Worm (Caenorhabditis elegans) whole organism, young adult: ENCODE data around the gene npr-17.

Experiments
- B0035.1 ChIP-seq: sonication (generic microtip); optimal IDR thresholded peaks from 2 replicates; lab custom pipeline; 2016; ENCODE audit warnings: missing genetic modification characterization, mild to moderate bottlenecking, missing compliant biosample characterization, missing genotype, missing genetic modification reagents
- B0336.3 ChIP-seq: fragments of 200-800 bp; sonication (Bioruptor generic); IDR thresholded peaks from 2 replicates; pipeline ENCODE4 v1.3.6; 2022; ENCODE audit warnings: missing genetic modification characterization, missing compliant biosample characterization
- C06A6.2 ChIP-seq: fragments of 200-800 bp; sonication (Bioruptor generic); conservative IDR thresholded peaks from 2 replicates; pipeline ENCODE4 v1.3.6; 2022; ENCODE audit warnings: missing genetic modification characterization, missing compliant biosample characterization
- C17E4.6 ChIP-seq: fragments of 200-800 bp; sonication (Bioruptor generic); IDR thresholded peaks from 2 replicates; pipeline ENCODE4 v1.3.6; 2022; ENCODE audit warnings: missing genetic modification reagents, missing genetic modification characterization, missing compliant biosample characterization
- D2030.7 ChIP-seq: fragments of 200-800 bp; sonication (Bioruptor generic); IDR thresholded peaks from 2 replicates; pipeline ENCODE4 v1.3.6; 2022; ENCODE audit warnings: missing genetic modification reagents, missing genetic modification characterization, missing compliant biosample characterization
- F33H1.4 ChIP-seq: fragments of 200-800 bp; sonication (Bioruptor generic); IDR thresholded peaks from 2 replicates; pipeline ENCODE4 v1.3.6; 2022; ENCODE audit warnings: missing genetic modification reagents, missing genetic modification characterization, missing compliant biosample characterization
- Y56A3A.18 ChIP-seq: fragments of 200-800 bp; sonication (Bioruptor generic); IDR thresholded peaks from 2 replicates; pipeline ENCODE4 v1.3.6; 2022; ENCODE audit warnings: missing genetic modification reagents, missing genetic modification characterization, missing compliant biosample characterization
- Y79H2A.3 ChIP-seq: fragments of 200-800 bp; sonication (Bioruptor generic); conservative IDR thresholded peaks from 2 replicates; pipeline ENCODE4 v1.3.6; 2022; ENCODE audit warnings: missing genetic modification reagents, missing genetic modification characterization, missing compliant biosample characterization
- ama-1 ChIP-seq, 3 experiments: fragments of 150-350 bp in 1 of 3; sonication (generic microtip) in 2 of 3; optimal IDR thresholded peaks; 2 replicates each; lab custom pipeline; 2014 to 2018; ENCODE audit warnings: missing biosample characterization in 2 of 3, missing genetic modification characterization in 2 of 3, missing genetic modification reagents in 2 of 3
- aptf-3 ChIP-seq: fragments of 200-800 bp; sonication (Bioruptor generic); IDR thresholded peaks from 2 replicates; pipeline ENCODE4 v1.3.6; 2022; ENCODE audit warnings: missing genetic modification characterization, missing compliant biosample characterization
- attf-5 ChIP-seq: fragments of 200-800 bp; sonication (Bioruptor generic); optimal IDR thresholded peaks from 2 replicates; lab custom pipeline; 2018; ENCODE audit warnings: mild to moderate bottlenecking, missing genetic modification characterization, missing compliant biosample characterization
- attf-6 ChIP-seq: fragments of 200-800 bp; sonication (Bioruptor generic); IDR thresholded peaks from 2 replicates; pipeline ENCODE4 v1.3.6; 2022; ENCODE audit warnings: missing genetic modification reagents, missing genetic modification characterization, missing compliant biosample characterization
- bed-2 ChIP-seq: fragments of 200-800 bp; sonication (Bioruptor generic); IDR thresholded peaks from 2 replicates; pipeline ENCODE4 v1.3.6; 2022; ENCODE audit warnings: missing genetic modification reagents, missing genetic modification characterization, missing compliant biosample characterization
- ccch-3 ChIP-seq: fragments of 200-800 bp; sonication (Bioruptor generic); optimal IDR thresholded peaks from 2 replicates; lab custom pipeline; 2018; ENCODE audit warnings: mild to moderate bottlenecking, missing genetic modification characterization, missing compliant biosample characterization
- cebp-1 ChIP-seq, 2 experiments: fragments of 200-800 bp in 1 of 2; sonication (Bioruptor generic) in 1 of 2; sonication (generic microtip) in 1 of 2; IDR thresholded peaks in 1 of 2; optimal IDR thresholded peaks in 1 of 2; 2 replicates each; pipeline versions ENCODE4 v1.3.6 to Lab custom; 2017 to 2022; ENCODE audit warnings: missing compliant biosample characterization in 2 of 2, missing genetic modification characterization in 2 of 2, mild to moderate bottlenecking in 1 of 2, missing genetic modification reagents in 1 of 2, moderate library complexity in 1 of 2
- ceh-91 ChIP-seq: fragments of 200-800 bp; sonication (Bioruptor generic); IDR thresholded peaks from 2 replicates; pipeline ENCODE4 v1.3.6; 2022; ENCODE audit warnings: missing genetic modification reagents, missing genetic modification characterization, missing compliant biosample characterization
- chd-7 ChIP-seq: sonication (generic microtip); optimal IDR thresholded peaks from 2 replicates; lab custom pipeline; 2016; ENCODE audit warnings: mild to moderate bottlenecking, missing genetic modification characterization, moderate library complexity, missing compliant biosample characterization
- egl-18 ChIP-seq: fragments of 200-800 bp; sonication (Bioruptor generic); IDR thresholded peaks from 2 replicates; pipeline ENCODE4 v1.3.6; 2022; ENCODE audit warnings: missing genetic modification reagents, missing genetic modification characterization, missing compliant biosample characterization
- egl-44 ChIP-seq: fragments of 200-800 bp; sonication (Bioruptor generic); IDR thresholded peaks from 2 replicates; pipeline ENCODE4 v1.3.6; 2022; ENCODE audit warnings: missing genetic modification reagents, missing genetic modification characterization, missing compliant biosample characterization
- egrh-3 ChIP-seq: fragments of 200-800 bp; sonication (Bioruptor generic); IDR thresholded peaks from 2 replicates; pipeline ENCODE4 v1.3.6; 2022; ENCODE audit warnings: missing genetic modification reagents, missing genetic modification characterization, missing compliant biosample characterization
- ets-4 ChIP-seq: fragments of 200-800 bp; sonication (Bioruptor generic); optimal IDR thresholded peaks from 2 replicates; lab custom pipeline; 2018; ENCODE audit warnings: mild to moderate bottlenecking, missing genetic modification characterization, missing compliant biosample characterization
- hmg-1.2 ChIP-seq: fragments of 200-800 bp; sonication (Bioruptor generic); IDR thresholded peaks from 2 replicates; pipeline ENCODE4 v1.3.6; 2022; ENCODE audit warnings: missing genetic modification reagents, missing genetic modification characterization, missing compliant biosample characterization
- hrde-1 ChIP-seq: sonication (generic microtip); optimal IDR thresholded peaks from 2 replicates; lab custom pipeline; 2016; ENCODE audit warnings: missing genetic modification characterization, mild to moderate bottlenecking, missing compliant biosample characterization, moderate library complexity, missing genotype, missing genetic modification reagents, borderline replicate concordance
- hsf-1 ChIP-seq: fragments of 200-800 bp; sonication (Bioruptor generic); IDR thresholded peaks from 2 replicates; pipeline ENCODE4 v1.3.6; 2022; ENCODE audit warnings: missing genetic modification reagents, missing genetic modification characterization, missing compliant biosample characterization
- let-526 ChIP-seq: fragments of 200-800 bp; sonication (Bioruptor generic); IDR thresholded peaks from 2 replicates; pipeline ENCODE4 v1.3.6; 2022; ENCODE audit warnings: missing genetic modification reagents, missing genetic modification characterization, missing compliant biosample characterization
- lin-26 ChIP-seq: fragments of 200-800 bp; sonication (Bioruptor generic); IDR thresholded peaks from 2 replicates; pipeline ENCODE4 v1.3.6; 2022; ENCODE audit warnings: missing genetic modification reagents, missing genetic modification characterization, missing compliant biosample characterization
- lsl-1 ChIP-seq: fragments of 200-800 bp; sonication (Bioruptor generic); optimal IDR thresholded peaks from 2 replicates; lab custom pipeline; 2018; ENCODE audit warnings: mild to moderate bottlenecking, missing genetic modification characterization, moderate library complexity, missing compliant biosample characterization
- madf-3 ChIP-seq: fragments of 200-800 bp; sonication (Bioruptor generic); IDR thresholded peaks from 2 replicates; pipeline ENCODE4 v1.3.6; 2022; ENCODE audit warnings: missing genetic modification reagents, missing genetic modification characterization, missing compliant biosample characterization
- madf-6 ChIP-seq: fragments of 200-800 bp; sonication (Bioruptor generic); IDR thresholded peaks from 2 replicates; pipeline ENCODE4 v1.3.6; 2022; ENCODE audit warnings: missing genetic modification reagents, missing genetic modification characterization, missing compliant biosample characterization
- mcd-1 ChIP-seq: fragments of 200-800 bp; sonication (Bioruptor generic); IDR thresholded peaks from 2 replicates; pipeline ENCODE4 v1.3.6; 2022; ENCODE audit warnings: missing genetic modification reagents, missing genetic modification characterization, missing compliant biosample characterization
- mes-4 ChIP-seq: sonication (generic microtip); optimal IDR thresholded peaks from 2 replicates; lab custom pipeline; 2016; ENCODE audit warnings: missing genotype, missing genetic modification characterization, missing compliant biosample characterization
- nfyb-1 ChIP-seq: fragments of 200-800 bp; sonication (Bioruptor generic); IDR thresholded peaks from 2 replicates; pipeline ENCODE4 v1.3.6; 2022; ENCODE audit warnings: missing genetic modification reagents, missing genetic modification characterization, missing compliant biosample characterization
- nhr-80 ChIP-seq: sonication (generic microtip); optimal IDR thresholded peaks from 2 replicates; lab custom pipeline; 2016; ENCODE audit warnings: missing genetic modification characterization, missing compliant biosample characterization
- nhr-90 ChIP-seq: sonication (generic microtip); optimal IDR thresholded peaks from 2 replicates; lab custom pipeline; 2016; ENCODE audit warnings: missing genotype, mild to moderate bottlenecking, missing genetic modification characterization, missing compliant biosample characterization
- pha-4 ChIP-seq: fragments of 150-350 bp; sonication (generic microtip); optimal IDR thresholded peaks from 2 replicates; lab custom pipeline; 2014; ENCODE audit warnings: missing biosample characterization, missing genetic modification reagents, missing genetic modification characterization
- rcor-1 ChIP-seq: fragments of 200-800 bp; sonication (Bioruptor generic); IDR thresholded peaks from 2 replicates; pipeline ENCODE4 v1.3.6; 2022; ENCODE audit warnings: missing genetic modification reagents, missing genetic modification characterization, missing compliant biosample characterization
- repo-1 ChIP-seq: sonication (generic microtip); optimal IDR thresholded peaks from 2 replicates; lab custom pipeline; 2017; ENCODE audit warnings: mild to moderate bottlenecking, missing genetic modification characterization, missing compliant biosample characterization
- sdz-38 ChIP-seq: sonication (generic microtip); optimal IDR thresholded peaks from 2 replicates; lab custom pipeline; 2016; ENCODE audit warnings: missing genotype, missing genetic modification characterization, missing compliant biosample characterization
- snpc-3.4 ChIP-seq: sonication (generic microtip); optimal IDR thresholded peaks from 2 replicates; lab custom pipeline; 2017; ENCODE audit warnings: missing genetic modification characterization, mild to moderate bottlenecking, missing compliant biosample characterization, antibody characterized with exemption, moderate library complexity, missing genotype, missing genetic modification reagents
- tlf-1 ChIP-seq: fragments of 200-800 bp; sonication (Bioruptor generic); optimal IDR thresholded peaks from 2 replicates; lab custom pipeline; 2018; ENCODE audit warnings: mild to moderate bottlenecking, missing genetic modification characterization, missing compliant biosample characterization
- unc-130 ChIP-seq: sonication (generic microtip); optimal IDR thresholded peaks from 2 replicates; lab custom pipeline; 2016; ENCODE audit warnings: missing genetic modification reagents, missing genetic modification characterization, missing compliant biosample characterization
- unc-62 ChIP-seq: fragments of 150-350 bp; optimal IDR thresholded peaks from 2 replicates; lab custom pipeline; 2014; ENCODE audit warnings: missing biosample characterization, missing genetic modification reagents, missing genetic modification characterization
- zim-3 ChIP-seq: sonication (generic microtip); optimal IDR thresholded peaks from 2 replicates; lab custom pipeline; 2017; ENCODE audit warnings: mild to moderate bottlenecking, missing genetic modification characterization, moderate library complexity, missing compliant biosample characterization

Gene npr-17

DNA sequence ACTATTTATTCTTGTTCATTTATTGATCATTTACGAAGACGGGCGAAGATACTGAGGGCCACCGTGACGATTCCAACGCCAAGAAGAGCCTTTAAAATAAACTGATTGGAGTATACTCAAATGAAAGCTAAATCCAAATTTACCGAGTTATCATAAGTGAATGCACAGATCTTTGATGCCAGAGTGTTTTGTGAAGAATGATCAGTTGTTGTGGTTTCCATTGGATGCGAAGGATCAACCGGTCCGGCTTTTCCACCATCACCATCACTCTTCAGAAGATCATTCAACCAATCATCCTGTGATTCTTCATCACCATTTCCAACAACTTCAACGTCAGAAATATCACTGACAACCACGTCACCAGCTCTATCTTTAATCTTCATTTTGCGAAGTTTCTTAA lies 19.0 kb downstream of the npr-17 start (continued):
- peak; percentile 10 for TF ChIP-seq snpc-3.4
- no peak for TF ChIP-seq aptf-3 (GFP tag; lab: Robert Waterston, UW)
- 0 out of 2 replicates have a peak, but pooled peaks have one; percentile 4 for TF ChIP-seq madf-3 (GFP tag; lab: Robert Waterston, UW)
- TF ChIP-seq hrde-1: peak; percentile 90
- no peak for TF ChIP-seq mes-4 (tag; lab: Kevin White, UChicago)
- TF ChIP-seq hsf-1 (GFP tag; lab: Robert Waterston, UW): 0 out of 2 replicates have a peak, but pooled peaks have one; percentile 32
- TF ChIP-seq rcor-1 (GFP tag; lab: Robert Waterston, UW): no peak
- no peak for TF ChIP-seq egl-44 (GFP tag; lab: Robert Waterston, UW)
- TF ChIP-seq chd-7 (tag; lab: Kevin White, UChicago): peak; percentile 61
- no peak for TF ChIP-seq F33H1.4 (GFP tag; lab: Robert Waterston, UW)
- TF ChIP-seq unc-62: no peak
- TF ChIP-seq ccch-3 (GFP tag; lab: Kevin White, UChicago): no peak
- 0 out of 2 replicates have a peak, but pooled peaks have one; percentile 9 for TF ChIP-seq attf-6 (GFP tag; lab: Robert Waterston, UW)
- TF ChIP-seq unc-130 (GFP tag; lab: Kevin White, UChicago): peak; percentile 6
- no peak for TF ChIP-seq egl-18 (GFP tag; lab: Robert Waterston, UW)
- TF ChIP-seq ceh-91 (GFP tag; lab: Robert Waterston, UW): no peak
- TF ChIP-seq madf-6: peak; percentile 56; the same call in 1 of the 2 replicates
- peak; percentile 27 for TF ChIP-seq tlf-1 (GFP tag; lab: Kevin White, UChicago)
- TF ChIP-seq Y56A3A.18 (GFP tag; lab: Robert Waterston, UW): peak; percentile 29; the same call in 1 of the 2 replicates
- TF ChIP-seq Y79H2A.3 (GFP tag; lab: Robert Waterston, UW): 0 out of 2 replicates have a peak, but pooled peaks have one; percentile 20
- peak; percentile 27 for TF ChIP-seq B0035.1
- TF ChIP-seq C17E4.6: 0 out of 2 replicates have a peak, but pooled peaks have one; percentile 32
- TF ChIP-seq B0336.3 (GFP tag; lab: Robert Waterston, UW): no peak
- 0 out of 2 replicates have a peak, but pooled peaks have one; percentile 36 for TF ChIP-seq lin-26
- TF ChIP-seq repo-1: peak; percentile 87
- TF ChIP-seq ama-1 (optimal IDR thresholded peaks at IDR 0.05; lab: Kevin White, UChicago): peak; percentile 5
- TF ChIP-seq ama-1 (GFP tag; optimal IDR thresholded peaks at IDR 0.05; lab: Kevin White, UChicago): no peak
- peak; percentile 12; the same call in 1 of the 2 replicates for TF ChIP-seq hmg-1.2 (GFP tag; lab: Robert Waterston, UW)
- TF ChIP-seq nfyb-1 (GFP tag; lab: Robert Waterston, UW): peak; percentile 63
- TF ChIP-seq sdz-38: no peak
- peak; percentile 20 for TF ChIP-seq zim-3

- TF ChIP-seq D2030.7 (GFP tag; lab: Robert Waterston, UW) (no peak), egrh-3 (GFP tag; lab: Robert Waterston, UW) (no peak), nfyb-1 (GFP tag; lab: Robert Waterston, UW) (peak; percentile 40; the same call in 1 of the 2 replicates), lsl-1 (GFP tag; lab: Kevin White, UChicago) (peak; percentile 6), pha-4 (peak; percentile 65), C06A6.2 (GFP tag; lab: Robert Waterston, UW) (no peak), tlf-1 (GFP tag; lab: Kevin White, UChicago) (peak; percentile 10), let-526 (GFP tag; lab: Robert Waterston, UW) (no peak), nhr-80 (peak; percentile 26), snpc-3.4 (no peak), bed-2 (GFP tag; lab: Robert Waterston, UW) (no peak), Y56A3A.18 (GFP tag; lab: Robert Waterston, UW) (no peak), ets-4 (GFP tag; lab: Kevin White, UChicago) (peak; percentile 61), attf-5 (GFP tag; lab: Kevin White, UChicago) (peak; percentile 26), B0336.3 (GFP tag; lab: Robert Waterston, UW) (peak; percentile 24; the same call in 1 of the 2 replicates), mcd-1 (peak; percentile 15; the same call in 1 of the 2 replicates), nhr-90 (tag; lab: Kevin White, UChicago) (no peak), unc-62 (peak; percentile 3), cebp-1 (GFP tag; IDR thresholded peaks at IDR 0.05; lab: Robert Waterston, UW) (no peak), cebp-1 (tag; optimal IDR thresholded peaks at IDR 0.05; lab: Kevin White, UChicago) (peak; percentile 44), sdz-38 (no peak)
Observed at ce11 chrIII:7973968-7974607, 22.2 kb downstream of the npr-17 start.
